Worm (Caenorhabditis elegans): ENCODE data around the gene cox-14.

ce11 chrIII:10218587-10218986, at the start of gene cox-14, which contains the start of gene rde-4:
- TF ChIP-seq unc-86 (tag; optimal IDR thresholded peaks at IDR 0.05) (peak; percentile 60), nhr-11 (tag; optimal IDR thresholded peaks at IDR 0.05) (peak; percentile 35), alr-1 (tag; optimal IDR thresholded peaks at IDR 0.05; ENCODE audit: borderline replicate concordance) (no peak)
